In the genomic region with DNA sequence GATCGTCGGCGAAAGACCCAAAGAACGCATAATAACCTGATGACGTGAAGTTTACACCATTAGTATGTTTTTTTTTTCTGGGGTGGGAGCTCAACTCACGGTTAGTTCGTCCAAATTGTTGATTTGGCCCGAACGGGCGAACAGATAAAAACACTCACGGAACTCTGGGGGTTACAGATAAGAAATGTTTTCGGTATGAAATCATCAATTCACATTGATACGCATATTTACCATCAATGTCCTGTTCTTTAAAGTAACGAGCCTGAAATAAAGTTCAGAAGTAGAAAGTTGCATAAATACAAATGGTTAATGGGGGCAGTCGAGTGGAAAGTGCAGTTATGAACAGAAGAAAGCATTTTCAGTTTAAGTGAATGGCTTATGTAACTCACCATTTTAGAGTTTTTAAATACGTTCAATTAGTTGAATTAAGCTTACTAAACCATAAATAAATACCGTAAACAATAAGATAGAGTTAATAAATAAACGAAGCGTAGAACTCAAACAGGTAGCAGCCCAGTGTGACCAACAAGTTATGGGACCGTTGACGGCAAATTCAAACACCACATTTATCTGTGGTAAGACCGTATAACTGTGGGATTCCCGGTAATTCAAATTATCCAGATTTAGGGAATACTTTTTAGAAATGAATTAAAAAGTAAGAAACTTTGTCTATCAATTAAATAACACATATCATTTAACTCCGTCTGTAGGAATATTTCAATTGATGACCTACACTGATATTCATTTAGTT, we compare ENCODE assay signal across 1 fruit fly cellular context.
TF ChIP-seq lines count a peak whose summit lies in the region.

A gene (minus strand): TSS at position 536 of the 751 bp plus-strand sequence.

TF ChIP-seq in whole organism, embryonic, 481 proteins besides CTCF, POLR2A, EP300 and RAD21 (continued from another document):
- TF ChIP-seq CG12155 (GFP tag; optimal IDR thresholded peaks at IDR 0.05; lab: Kevin White, UChicago) (no peak), CG13624 (GFP tag; optimal IDR thresholded peaks at IDR 0.05; lab: Kevin White, UChicago) (peak; percentile 17), bowl (GFP tag; IDR thresholded peaks at IDR 0.05; lab: Robert Waterston, UW) (no peak), sqz (GFP tag; optimal IDR thresholded peaks at IDR 0.05; lab: Kevin White, UChicago) (no peak), ind (GFP tag; optimal IDR thresholded peaks at IDR 0.05; lab: Kevin White, UChicago) (no peak), CG1233 (GFP tag; optimal IDR thresholded peaks at IDR 0.05; lab: Kevin White, UChicago) (no peak), gem (tag; optimal IDR thresholded peaks at IDR 0.05; lab: Kevin White, UChicago) (peak; percentile 3), YL-1 (GFP tag; optimal IDR thresholded peaks at IDR 0.05; lab: Kevin White, UChicago) (peak; percentile 39), CG9817 (tag; optimal IDR thresholded peaks at IDR 0.05; lab: Kevin White, UChicago) (no peak), sug (tag; optimal IDR thresholded peaks at IDR 0.05; lab: Kevin White, UChicago) (peak; percentile 71), nau (GFP tag; optimal IDR thresholded peaks at IDR 0.05; lab: Kevin White, UChicago) (no peak), Ets97D (GFP tag; optimal IDR thresholded peaks at IDR 0.05; lab: Kevin White, UChicago) (peak; percentile 48), zf30C (GFP tag; optimal IDR thresholded peaks at IDR 0.05; lab: Kevin White, UChicago) (no peak), CG15601 (tag; optimal IDR thresholded peaks at IDR 0.05; lab: Kevin White, UChicago) (peak; percentile 39), CG7928 (GFP tag; optimal IDR thresholded peaks at IDR 0.05; lab: Kevin White, UChicago) (no peak), BEAF-32 (GFP tag; optimal IDR thresholded peaks at IDR 0.05; lab: Kevin White, UChicago) (peak; percentile 19), Elba2 (GFP tag; optimal IDR thresholded peaks at IDR 0.05; lab: Kevin White, UChicago) (peak; percentile 43), CG6254 (GFP tag; optimal IDR thresholded peaks at IDR 0.05; lab: Kevin White, UChicago) (peak; percentile 63), CG12219 (GFP tag; optimal IDR thresholded peaks at IDR 0.05; lab: Kevin White, UChicago) (no peak), E2f2 (GFP tag; IDR thresholded peaks at IDR 0.05; lab: Robert Waterston, UW) (peak; percentile 71), MBD-R2 (GFP tag; IDR thresholded peaks at IDR 0.05; lab: Robert Waterston, UW) (peak; percentile 49), Doc2 (GFP tag; IDR thresholded peaks at IDR 0.05; lab: Robert Waterston, UW) (no peak), stwl (tag; optimal IDR thresholded peaks at IDR 0.05; lab: Kevin White, UChicago) (peak; percentile 88), Dp (GFP tag; optimal IDR thresholded peaks at IDR 0.05; lab: Kevin White, UChicago) (peak; percentile 57), CG15514 (GFP tag; optimal IDR thresholded peaks at IDR 0.05; lab: Kevin White, UChicago) (peak; percentile 50), trem (tag; optimal IDR thresholded peaks at IDR 0.05; lab: Kevin White, UChicago) (peak; percentile 69), Sry-δ (GFP tag; optimal IDR thresholded peaks at IDR 0.05; lab: Kevin White, UChicago) (peak; percentile 4), Ravus (GFP tag; IDR thresholded peaks at IDR 0.05; lab: Robert Waterston, UW) (no peak), CG6854 (GFP tag; optimal IDR thresholded peaks at IDR 0.05; lab: Kevin White, UChicago) (no peak), pzg (GFP tag; optimal IDR thresholded peaks at IDR 0.05; lab: Kevin White, UChicago) (peak; percentile 58), CG30020 (tag; optimal IDR thresholded peaks at IDR 0.05; lab: Kevin White, UChicago) (peak; percentile 18), gfzf (GFP tag; optimal IDR thresholded peaks at IDR 0.05; lab: Kevin White, UChicago) (peak; percentile 88), CG6689 (GFP tag; IDR thresholded peaks at IDR 0.05; lab: Robert Waterston, UW) (no peak), pita (GFP tag; optimal IDR thresholded peaks at IDR 0.05; lab: Kevin White, UChicago) (no peak), CG18599 (GFP tag; optimal IDR thresholded peaks at IDR 0.05; lab: Kevin White, UChicago) (no peak), Rx (GFP tag; IDR thresholded peaks at IDR 0.05; lab: Robert Waterston, UW) (no peak), CG8924 (tag; optimal IDR thresholded peaks at IDR 0.05; lab: Kevin White, UChicago) (peak; percentile 13), CG2129 (GFP tag; IDR thresholded peaks at IDR 0.05; lab: Robert Waterston, UW; ENCODE audit: partially characterized antibody) (no peak), zen (tag; optimal IDR thresholded peaks at IDR 0.05; lab: Kevin White, UChicago) (peak; percentile 35), CG8290 (GFP tag; optimal IDR thresholded peaks at IDR 0.05; lab: Kevin White, UChicago) (peak; percentile 15), CG8290 (tag; optimal IDR thresholded peaks at IDR 0.05; lab: Kevin White, UChicago) (peak in 1 of 2 experiments; percentile 28), scrt (GFP tag; optimal IDR thresholded peaks at IDR 0.05; lab: Kevin White, UChicago) (peak; percentile 83), CG12659 (GFP tag; optimal IDR thresholded peaks at IDR 0.05; lab: Kevin White, UChicago) (peak; percentile 14), CG13894 (tag; optimal IDR thresholded peaks at IDR 0.05; lab: Kevin White, UChicago) (no peak), CG4617 (GFP tag; optimal IDR thresholded peaks at IDR 0.05; lab: Kevin White, UChicago; ENCODE audit: borderline replicate concordance) (peak; percentile 45), CG13296 (GFP tag; optimal IDR thresholded peaks at IDR 0.05; lab: Kevin White, UChicago) (peak; percentile 4), CG1024 (GFP tag; IDR thresholded peaks at IDR 0.05; lab: Robert Waterston, UW) (no peak), sd (tag; optimal IDR thresholded peaks at IDR 0.05; lab: Kevin White, UChicago) (peak; percentile 80), sens-2 (GFP tag; IDR thresholded peaks at IDR 0.05; lab: Robert Waterston, UW) (no peak), CG10267 (tag; optimal IDR thresholded peaks at IDR 0.05; lab: Kevin White, UChicago) (peak; percentile 31), sens (GFP tag; lab: Kevin White, UChicago) (peak; percentile 92), row (GFP tag; IDR thresholded peaks at IDR 0.05; lab: Robert Waterston, UW) (peak; percentile 48; the same call in 1 of the 3 replicates), CG2116 (GFP tag; optimal IDR thresholded peaks at IDR 0.05; lab: Kevin White, UChicago) (peak; percentile 32), pum (GFP tag; optimal IDR thresholded peaks at IDR 0.05; lab: Kevin White, UChicago) (no peak), Sox102F (GFP tag; optimal IDR thresholded peaks at IDR 0.05; lab: Kevin White, UChicago) (no peak), chn (GFP tag; optimal IDR thresholded peaks at IDR 0.05; lab: Kevin White, UChicago) (no peak), CG13287 (GFP tag; IDR thresholded peaks at IDR 0.05; lab: Robert Waterston, UW; ENCODE audit: partially characterized antibody) (peak; percentile 34; the same call in 1 of the 2 replicates), CG6813 (GFP tag; optimal IDR thresholded peaks at IDR 0.05; lab: Kevin White, UChicago) (no peak), CG17186 (GFP tag; optimal IDR thresholded peaks at IDR 0.05; lab: Kevin White, UChicago) (peak; percentile 22), CG1603 (tag; optimal IDR thresholded peaks at IDR 0.05; lab: Kevin White, UChicago) (peak; percentile 37), HmgD (GFP tag; optimal IDR thresholded peaks at IDR 0.05; lab: Kevin White, UChicago) (no peak), eve (GFP tag; optimal IDR thresholded peaks at IDR 0.05; lab: Kevin White, UChicago) (no peak), MESR4 (GFP tag; optimal IDR thresholded peaks at IDR 0.05; lab: Kevin White, UChicago) (peak; percentile 53), CG12769 (tag; optimal IDR thresholded peaks at IDR 0.05; lab: Kevin White, UChicago) (peak; percentile 44), TFAM (GFP tag; optimal IDR thresholded peaks at IDR 0.05; lab: Kevin White, UChicago) (no peak), CG14710 (tag; optimal IDR thresholded peaks at IDR 0.05; lab: Kevin White, UChicago) (peak; percentile 44), wdn (GFP tag; IDR thresholded peaks at IDR 0.05; lab: Robert Waterston, UW) (no peak)
